Fruit fly (Drosophila melanogaster) whole organism, prepupa: ENCODE data around the gene Pif1A.

Experiments used
- Blimp-1 ChIP-seq: fragments of 200-800 bp; sonication (Bioruptor generic); optimal IDR thresholded peaks from 3 replicates; lab custom pipeline; 2017; ENCODE audit warnings: missing biosample characterization, missing genetic modification characterization, mild to moderate bottlenecking, moderate library complexity, missing genetic modification reagents
- Hr39 ChIP-seq: fragments of 200-800 bp; sonication (Bioruptor generic); optimal IDR thresholded peaks from 2 replicates; lab custom pipeline; 2016; ENCODE audit warnings: missing biosample characterization, missing genetic modification characterization
- Smox ChIP-seq: fragments of 200-800 bp; sonication (Bioruptor generic); optimal IDR thresholded peaks from 3 replicates; lab custom pipeline; 2016; ENCODE audit warnings: missing biosample characterization, missing genetic modification characterization
- dsx ChIP-seq: fragments of 200-800 bp; optimal IDR thresholded peaks from 3 replicates; lab custom pipeline; 2019; ENCODE audit warnings: missing biosample characterization, mild to moderate bottlenecking, missing genetic modification characterization, moderate library complexity; ENCODE audit not compliant: poor library complexity, severe bottlenecking

DNA sequence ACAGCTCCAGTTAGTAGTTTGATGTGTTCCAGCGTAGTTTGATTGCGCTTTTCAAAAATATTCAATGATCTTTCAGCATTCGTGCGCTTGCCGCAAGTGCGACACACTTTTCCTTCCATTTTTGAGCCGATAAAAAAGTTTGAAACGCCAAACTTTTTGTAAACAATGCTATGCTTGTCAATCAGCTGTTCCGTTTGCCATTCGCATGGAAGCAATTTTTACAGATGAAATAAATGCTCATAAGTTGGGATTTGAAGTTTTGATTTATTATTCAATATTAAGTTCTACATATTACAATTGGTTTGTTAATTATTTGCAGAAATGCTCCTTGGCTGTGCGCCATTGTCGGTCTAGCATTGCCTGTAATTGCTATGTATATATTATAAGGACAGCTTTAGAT is 71.4 kb downstream of the Pif1A start, which contains the start of gene ranshi:
- TF ChIP-seq dsx (GFP tag; lab: Kevin White, UChicago) (no peak), Blimp-1 (GFP tag; lab: Kevin White, UChicago) (no peak), Smox (no peak), Hr39 (GFP tag; lab: Kevin White, UChicago) (no peak)
